Fruit fly (Drosophila melanogaster): ENCODE results near the gene Alg9.

dm6 chr3R:25245052-25245813, 23.8 kb downstream of the Alg9 start, which contains the start of gene bam:
- TF ChIP-seq CG8478 (optimal IDR thresholded peaks at IDR 0.05) (no peak), CTCF (optimal IDR thresholded peaks at IDR 0.05) (peak; percentile 34 to 61)

Data from S2 (cell line).